Fruit fly (Drosophila melanogaster): ENCODE data around the gene alphaSnap.

alphaSnap gene

DNA sequence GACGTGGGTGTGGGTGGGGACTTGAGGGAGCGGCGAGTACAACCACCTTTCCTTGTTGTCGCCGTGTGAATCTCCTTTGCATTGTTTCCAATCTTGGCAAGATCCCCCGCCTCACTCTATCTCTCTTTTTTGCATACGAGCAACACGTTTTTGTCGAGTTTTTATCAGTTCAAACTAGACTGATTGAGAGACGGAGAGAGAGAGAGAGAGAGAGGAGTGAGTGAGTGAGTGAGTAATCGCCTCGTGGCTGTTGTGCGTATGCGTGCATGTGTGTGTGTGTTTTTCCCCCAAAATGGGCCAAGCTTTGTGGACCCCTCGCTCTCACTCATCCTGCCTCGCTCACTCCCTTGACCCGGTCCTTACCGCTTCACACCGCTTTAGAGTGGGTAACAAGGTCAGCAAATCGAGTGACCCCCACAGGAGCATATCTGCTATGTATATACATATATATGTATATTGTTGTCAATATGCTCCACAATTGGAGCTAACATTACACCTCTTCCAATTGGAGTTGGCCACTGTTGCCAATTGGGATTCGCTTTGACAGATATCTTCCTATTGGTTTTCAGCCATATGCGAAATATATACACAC is 36.0 kb downstream of the alphaSnap start (continued):
- peak; percentile 65 for TF ChIP-seq Vsx2 (GFP tag; optimal IDR thresholded peaks at IDR 0.05; ENCODE audit: partially characterized antibody)
- peak; percentile 48 for TF ChIP-seq Jra (GFP tag; optimal IDR thresholded peaks at IDR 0.05)

DNA sequence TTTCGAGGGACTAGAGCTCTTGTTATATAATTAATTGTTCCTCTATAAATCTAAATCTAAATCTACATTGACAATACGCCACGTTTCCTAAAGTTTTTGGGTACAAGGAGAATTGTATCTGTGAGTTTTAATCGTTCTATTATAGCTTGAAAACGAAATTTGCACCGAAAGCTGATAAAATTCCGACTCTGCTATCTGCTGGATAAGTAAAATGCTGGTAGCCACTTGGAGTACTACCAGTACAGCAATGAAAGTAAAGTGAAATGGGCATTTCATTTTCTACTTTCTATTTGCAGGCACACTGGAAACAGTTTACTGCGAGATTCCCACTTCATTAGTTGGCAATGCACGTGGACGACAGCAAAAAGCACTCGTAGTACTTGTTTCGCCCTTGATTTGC is 39.7 kb downstream of the alphaSnap start, which contains the start of gene CG5618:
CG5618 (plus strand) TSS at position 301 of the 400 bp plus-strand sequence.
- no peak for TF ChIP-seq OdsH (GFP tag; optimal IDR thresholded peaks at IDR 0.05)
- no peak for TF ChIP-seq CrebA (GFP tag; optimal IDR thresholded peaks at IDR 0.05; ENCODE audit: borderline replicate concordance)
- TF ChIP-seq Jra (GFP tag; optimal IDR thresholded peaks at IDR 0.05) = no peak
- TF ChIP-seq CG9705 (GFP tag; optimal IDR thresholded peaks at IDR 0.05) = no peak
- no peak for TF ChIP-seq Mio (GFP tag; optimal IDR thresholded peaks at IDR 0.05)
- no peak for TF ChIP-seq N (GFP tag; optimal IDR thresholded peaks at IDR 0.05)
- no peak for TF ChIP-seq ey (GFP tag; optimal IDR thresholded peaks at IDR 0.05)
- TF ChIP-seq Hr78 (GFP tag; optimal IDR thresholded peaks at IDR 0.05) = no peak
- no peak for TF ChIP-seq Hnf4 (GFP tag; optimal IDR thresholded peaks at IDR 0.05)
- TF ChIP-seq lola (GFP tag; optimal IDR thresholded peaks at IDR 0.05) = no peak
- TF ChIP-seq dsf (GFP tag; optimal IDR thresholded peaks at IDR 0.05; ENCODE audit: borderline replicate concordance) = no peak
- TF ChIP-seq psq (GFP tag; optimal IDR thresholded peaks at IDR 0.05) = no peak
- TF ChIP-seq tai (GFP tag; optimal IDR thresholded peaks at IDR 0.05) = no peak
- no peak for TF ChIP-seq pan (optimal IDR thresholded peaks at IDR 0.05)

- TF ChIP-seq Hnf4 (GFP tag; optimal IDR thresholded peaks at IDR 0.05) (no peak), Rel (GFP tag; optimal IDR thresholded peaks at IDR 0.05) (no peak), Rel (tag; optimal IDR thresholded peaks at IDR 0.05) (peak; percentile 70), fru (GFP tag; optimal IDR thresholded peaks at IDR 0.05) (peak; percentile 57), h (GFP tag; optimal IDR thresholded peaks at IDR 0.05) (peak; percentile 42), Dfd (GFP tag; optimal IDR thresholded peaks at IDR 0.05) (no peak), rgr (GFP tag; optimal IDR thresholded peaks at IDR 0.05) (peak; percentile 13), psq (GFP tag; optimal IDR thresholded peaks at IDR 0.05) (peak; percentile 12), ey (GFP tag; optimal IDR thresholded peaks at IDR 0.05) (peak; percentile 51), Hr83 (GFP tag; optimal IDR thresholded peaks at IDR 0.05; ENCODE audit: poor library complexity, severe bottlenecking) (peak; percentile 10), Mio (GFP tag; optimal IDR thresholded peaks at IDR 0.05) (no peak), Vsx2 (GFP tag; optimal IDR thresholded peaks at IDR 0.05; ENCODE audit: partially characterized antibody) (no peak), OdsH (GFP tag; optimal IDR thresholded peaks at IDR 0.05) (peak; percentile 15)
Measured at dm6 chr3L:20353726-20354332, 40.4 kb downstream of the alphaSnap start.

DNA sequence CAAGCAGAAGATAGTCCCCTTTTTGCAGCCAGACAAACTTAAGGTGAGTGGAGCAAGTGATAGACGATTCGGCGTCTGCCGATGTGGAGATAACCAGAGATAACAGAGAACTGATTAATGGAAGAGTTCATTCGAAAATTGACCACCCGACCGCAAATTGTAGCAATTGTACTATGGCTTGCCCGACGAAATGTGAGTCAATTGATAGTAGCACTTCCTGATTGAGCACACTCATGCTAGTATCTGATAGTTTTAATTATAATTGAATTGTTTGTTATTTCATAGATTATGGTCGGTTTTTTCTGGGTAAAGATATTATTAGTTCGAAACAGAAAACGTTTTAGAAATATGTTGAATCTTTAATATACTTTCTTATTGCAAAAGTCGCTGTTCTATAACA is 40.9 kb downstream of the alphaSnap start:
- TF ChIP-seq lola (GFP tag; optimal IDR thresholded peaks at IDR 0.05) = no peak
- no peak for TF ChIP-seq Mio (GFP tag; optimal IDR thresholded peaks at IDR 0.05)
- TF ChIP-seq Hnf4 (GFP tag; optimal IDR thresholded peaks at IDR 0.05) = no peak
- TF ChIP-seq usp (GFP tag; optimal IDR thresholded peaks at IDR 0.05) = no peak
- TF ChIP-seq dsf (GFP tag; optimal IDR thresholded peaks at IDR 0.05; ENCODE audit: borderline replicate concordance) = no peak
- TF ChIP-seq foxo (GFP tag; optimal IDR thresholded peaks at IDR 0.05) = no peak
- TF ChIP-seq rgr (GFP tag; optimal IDR thresholded peaks at IDR 0.05) = no peak
- TF ChIP-seq Hr78 (GFP tag; optimal IDR thresholded peaks at IDR 0.05) = no peak
- TF ChIP-seq pan (optimal IDR thresholded peaks at IDR 0.05) = no peak
- no peak for TF ChIP-seq Dfd (GFP tag; optimal IDR thresholded peaks at IDR 0.05)
- TF ChIP-seq brk (GFP tag; optimal IDR thresholded peaks at IDR 0.05) = no peak
- TF ChIP-seq Sp1 (GFP tag; optimal IDR thresholded peaks at IDR 0.05) = no peak
- TF ChIP-seq N (GFP tag; optimal IDR thresholded peaks at IDR 0.05) = no peak
- no peak for TF ChIP-seq Rel (GFP tag; optimal IDR thresholded peaks at IDR 0.05)
- no peak for TF ChIP-seq Rel (tag; optimal IDR thresholded peaks at IDR 0.05)
- no peak for TF ChIP-seq CG32264 (GFP tag; optimal IDR thresholded peaks at IDR 0.05)
- no peak for TF ChIP-seq sage (GFP tag; optimal IDR thresholded peaks at IDR 0.05)
- no peak for TF ChIP-seq dl (GFP tag; optimal IDR thresholded peaks at IDR 0.05; ENCODE audit: insufficient read depth in 1 of 2, partially characterized antibody in 2 of 2)
- TF ChIP-seq tai (GFP tag; optimal IDR thresholded peaks at IDR 0.05) = no peak
- no peak for TF ChIP-seq CrebA (GFP tag; optimal IDR thresholded peaks at IDR 0.05; ENCODE audit: borderline replicate concordance)

DNA sequence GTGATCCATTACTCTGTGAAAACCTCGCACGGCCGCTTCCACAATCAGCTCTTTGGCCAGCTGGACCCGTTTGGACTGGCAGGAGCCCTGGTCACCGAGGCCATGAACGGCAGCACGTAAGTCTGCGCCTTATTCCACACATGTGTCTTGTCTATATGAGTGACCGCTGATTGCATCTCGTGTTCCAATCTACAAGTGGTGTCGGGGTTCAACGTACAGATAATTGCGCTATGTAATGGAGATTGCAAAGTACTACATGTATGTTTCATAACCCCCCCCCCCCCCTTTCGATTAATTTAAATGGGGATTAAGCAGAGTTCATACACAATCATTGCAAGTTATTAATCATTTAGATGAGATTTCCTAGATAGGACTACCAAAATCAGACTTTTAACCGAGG is 41.4 kb downstream of the alphaSnap start:
- TF ChIP-seq CG32264 (GFP tag; optimal IDR thresholded peaks at IDR 0.05) = no peak
- no peak for TF ChIP-seq Rel (GFP tag; optimal IDR thresholded peaks at IDR 0.05)
- TF ChIP-seq Rel (tag; optimal IDR thresholded peaks at IDR 0.05) = peak; percentile 2
- TF ChIP-seq CG9705 (GFP tag; optimal IDR thresholded peaks at IDR 0.05) = no peak
